Worm (Caenorhabditis elegans) whole organism, L1 larva: ENCODE results near the gene sulp-8.

ENCODE experiments used
- C04F5.9 ChIP-seq: sonication (generic microtip); optimal IDR thresholded peaks from 2 replicates; lab custom pipeline; 2016; ENCODE audit warnings: missing genetic modification characterization, missing compliant biosample characterization
- F16B12.6 ChIP-seq: fragments of 150-350 bp; optimal IDR thresholded peaks from 2 replicates; lab custom pipeline; 2014; ENCODE audit warnings: missing biosample characterization, missing genetic modification characterization
- aha-1 ChIP-seq: fragments of 150-350 bp; optimal IDR thresholded peaks from 2 replicates; lab custom pipeline; 2014; ENCODE audit warnings: missing biosample characterization, missing genetic modification characterization
- ceh-8 ChIP-seq: fragments of 200-800 bp; sonication (Bioruptor generic); optimal IDR thresholded peaks from 2 replicates; lab custom pipeline; 2018; ENCODE audit warnings: mild to moderate bottlenecking, missing genetic modification characterization, moderate library complexity, missing compliant biosample characterization
- ceh-90 ChIP-seq: sonication (generic microtip); optimal IDR thresholded peaks from 2 replicates; lab custom pipeline; 2016; ENCODE audit warnings: missing genetic modification characterization, missing compliant biosample characterization
- ces-1 ChIP-seq: fragments of 150-350 bp; optimal IDR thresholded peaks from 2 replicates; lab custom pipeline; 2014; ENCODE audit warnings: missing biosample characterization, missing genetic modification reagents, missing genetic modification characterization
- dpl-1 ChIP-seq, 3 experiments: fragments of 150-350 bp in 2 of 3; sonication (generic microtip) in 1 of 3; optimal IDR thresholded peaks; 2 replicates each; lab custom pipeline; 2014 to 2017; ENCODE audit warnings: missing biosample characterization in 3 of 3, missing genetic modification characterization in 3 of 3, missing genetic modification reagents in 3 of 3
- dsc-1 ChIP-seq: sonication (generic microtip); optimal IDR thresholded peaks from 2 replicates; lab custom pipeline; 2016; ENCODE audit warnings: mild to moderate bottlenecking, missing genetic modification characterization, missing compliant biosample characterization
- egl-27 ChIP-seq, 2 experiments: fragments of 150-350 bp in 1 of 2; sonication (generic microtip); optimal IDR thresholded peaks; 3 replicates each; lab custom pipeline; 2017 to 2018; ENCODE audit warnings: missing biosample characterization in 2 of 2, missing genetic modification characterization in 2 of 2, missing genetic modification reagents in 2 of 2
- elt-2 ChIP-seq: sonication (generic microtip); optimal IDR thresholded peaks from 2 replicates; lab custom pipeline; 2016; ENCODE audit warnings: missing genetic modification characterization, mild to moderate bottlenecking, inconsistent platforms, missing compliant biosample characterization, missing genetic modification reagents
- elt-3 ChIP-seq, 6 experiments: fragments of 150-350 bp in 1 of 6; sonication (generic microtip); optimal IDR thresholded peaks; 2 replicates each; lab custom pipeline; 2017 to 2018; ENCODE audit warnings: missing biosample characterization in 6 of 6, missing genetic modification characterization in 6 of 6, inconsistent platforms in 1 of 6
- ets-5 ChIP-seq: fragments of 200-800 bp; sonication (Bioruptor generic); IDR thresholded peaks from 2 replicates; pipeline ENCODE4 v1.3.6; 2022; ENCODE audit warnings: missing genetic modification characterization, missing compliant biosample characterization
- fkh-8 ChIP-seq: sonication (generic microtip); optimal IDR thresholded peaks from 2 replicates; lab custom pipeline; 2016; ENCODE audit warnings: mild to moderate bottlenecking, missing genetic modification characterization, missing compliant biosample characterization
- hlh-17 ChIP-seq: fragments of 200-800 bp; sonication (Bioruptor generic); optimal IDR thresholded peaks from 2 replicates; lab custom pipeline; 2018; ENCODE audit warnings: missing genetic modification characterization, mild to moderate bottlenecking, missing compliant biosample characterization, moderate library complexity, borderline replicate concordance
- hpl-2 ChIP-seq: fragments of 150-350 bp; optimal IDR thresholded peaks from 2 replicates; lab custom pipeline; 2014; ENCODE audit warnings: missing biosample characterization, missing genetic modification reagents, missing genetic modification characterization
- irx-1 ChIP-seq: sonication (generic microtip); optimal IDR thresholded peaks from 2 replicates; lab custom pipeline; 2016; ENCODE audit warnings: missing genetic modification characterization, missing compliant biosample characterization
- lin-35 ChIP-seq, 2 experiments: fragments of 150-350 bp; optimal IDR thresholded peaks; 2 replicates each; lab custom pipeline; 2014; ENCODE audit warnings: missing biosample characterization in 2 of 2, missing genetic modification characterization in 2 of 2, missing genetic modification reagents in 2 of 2
- lir-3 ChIP-seq: sonication (generic microtip); optimal IDR thresholded peaks from 2 replicates; lab custom pipeline; 2016; ENCODE audit warnings: mild to moderate bottlenecking, missing genetic modification characterization, moderate library complexity, missing compliant biosample characterization; ENCODE audit not compliant: poor library complexity
- mab-9 ChIP-seq: fragments of 200-800 bp; sonication (Bioruptor generic); IDR thresholded peaks from 2 replicates; pipeline ENCODE4 v1.3.6; 2022; ENCODE audit warnings: missing genetic modification reagents, missing genetic modification characterization, missing compliant biosample characterization
- nhr-11 ChIP-seq: fragments of 150-350 bp; optimal IDR thresholded peaks from 2 replicates; lab custom pipeline; 2014; ENCODE audit warnings: missing biosample characterization, missing genetic modification characterization
- nhr-28 ChIP-seq: fragments of 150-350 bp; optimal IDR thresholded peaks from 2 replicates; lab custom pipeline; 2014; ENCODE audit warnings: missing biosample characterization, missing genetic modification characterization
- nhr-47 ChIP-seq: sonication (generic microtip); optimal IDR thresholded peaks from 2 replicates; lab custom pipeline; 2016; ENCODE audit warnings: mild to moderate bottlenecking, missing genetic modification characterization, moderate library complexity, missing compliant biosample characterization
- nhr-85 ChIP-seq: sonication (generic microtip); peaks from one replicate; lab custom pipeline; 2016; ENCODE audit warnings: missing genetic modification characterization, inconsistent platforms, missing compliant biosample characterization
- pax-3 ChIP-seq: fragments of 200-800 bp; sonication (Bioruptor generic); optimal IDR thresholded peaks from 2 replicates; lab custom pipeline; 2018; ENCODE audit warnings: mild to moderate bottlenecking, missing genetic modification characterization, moderate library complexity, missing compliant biosample characterization
- pqm-1 ChIP-seq: sonication (generic microtip); optimal IDR thresholded peaks from 3 replicates; lab custom pipeline; 2017; ENCODE audit warnings: missing biosample characterization, missing genetic modification characterization
- rnt-1 ChIP-seq: sonication (generic microtip); optimal IDR thresholded peaks from 2 replicates; lab custom pipeline; 2016; ENCODE audit warnings: mild to moderate bottlenecking, missing genetic modification characterization, moderate library complexity, missing compliant biosample characterization
- skn-1 ChIP-seq: fragments of 150-350 bp; optimal IDR thresholded peaks from 2 replicates; lab custom pipeline; 2014; ENCODE audit warnings: missing biosample characterization, missing genetic modification characterization
- sptf-1 ChIP-seq: fragments of 150-350 bp; optimal IDR thresholded peaks from 2 replicates; lab custom pipeline; 2014; ENCODE audit warnings: missing biosample characterization, missing genetic modification characterization
- unc-98 ChIP-seq: fragments of 200-800 bp; sonication (Bioruptor generic); IDR thresholded peaks from 2 replicates; pipeline ENCODE4 v1.3.6; 2022; ENCODE audit warnings: missing genetic modification characterization, missing compliant biosample characterization
- xbp-1 ChIP-seq: sonication (generic microtip); optimal IDR thresholded peaks from 2 replicates; lab custom pipeline; 2016; ENCODE audit warnings: missing genetic modification characterization, missing compliant biosample characterization
- zag-1 ChIP-seq: fragments of 150-350 bp; optimal IDR thresholded peaks from 2 replicates; lab custom pipeline; 2014; ENCODE audit warnings: missing biosample characterization, missing genetic modification characterization
- ztf-11 ChIP-seq, 2 experiments: sonication (generic microtip); optimal IDR thresholded peaks; 2 replicates each; lab custom pipeline; 2016 to 2017; ENCODE audit warnings: missing genetic modification characterization in 2 of 2, missing biosample characterization in 1 of 2, missing compliant biosample characterization in 1 of 2
- ztf-4 ChIP-seq: fragments of 150-350 bp; optimal IDR thresholded peaks from 2 replicates; lab custom pipeline; 2014; ENCODE audit warnings: missing biosample characterization, missing genetic modification characterization

The sulp-8 gene

DNA sequence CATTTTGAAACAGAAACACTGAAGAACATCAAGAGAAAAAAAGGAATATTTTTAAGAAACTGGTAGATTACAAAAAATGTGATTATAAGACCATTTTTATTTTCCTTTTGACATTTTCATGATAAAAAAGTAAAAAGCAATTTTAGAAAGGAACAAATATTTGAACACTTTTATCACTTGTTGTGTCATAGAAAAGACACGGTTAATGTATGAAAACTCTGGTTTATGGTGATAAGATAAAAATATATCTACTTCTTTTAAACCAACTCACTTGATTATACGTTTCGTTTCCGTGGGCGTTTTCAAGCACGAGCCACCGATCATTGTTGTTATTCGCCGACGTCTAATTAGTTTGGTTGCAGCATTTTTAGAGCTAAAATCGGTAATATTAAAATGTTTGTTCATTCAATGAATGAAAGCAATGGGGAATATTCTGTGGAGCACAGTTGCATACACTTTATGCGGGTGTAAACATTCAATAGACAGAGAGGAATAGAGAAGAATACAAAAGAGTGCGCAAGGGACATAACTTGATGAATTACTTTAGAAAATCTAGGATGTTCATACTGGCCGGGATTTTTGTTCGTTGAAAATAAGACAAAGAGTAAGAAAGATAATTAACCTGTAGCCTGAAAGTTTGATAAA, at the start of gene sulp-8:
sulp-8 (minus strand) TSS at position 469 of the 645 bp plus-strand sequence.
- peak; percentile 33 for TF ChIP-seq elt-2 (tag; lab: Kevin White, UChicago)
- no peak for TF ChIP-seq fkh-8 (tag; lab: Kevin White, UChicago)
- TF ChIP-seq dpl-1 (GFP tag; optimal IDR thresholded peaks at IDR 0.05; lab: Kevin White, UChicago): peak in 1 of 3 experiments; percentile 12
- TF ChIP-seq lin-35 (GFP tag; optimal IDR thresholded peaks at IDR 0.05; lab: Kevin White, UChicago): peak in 1 of 2 experiments; percentile 13

DNA sequence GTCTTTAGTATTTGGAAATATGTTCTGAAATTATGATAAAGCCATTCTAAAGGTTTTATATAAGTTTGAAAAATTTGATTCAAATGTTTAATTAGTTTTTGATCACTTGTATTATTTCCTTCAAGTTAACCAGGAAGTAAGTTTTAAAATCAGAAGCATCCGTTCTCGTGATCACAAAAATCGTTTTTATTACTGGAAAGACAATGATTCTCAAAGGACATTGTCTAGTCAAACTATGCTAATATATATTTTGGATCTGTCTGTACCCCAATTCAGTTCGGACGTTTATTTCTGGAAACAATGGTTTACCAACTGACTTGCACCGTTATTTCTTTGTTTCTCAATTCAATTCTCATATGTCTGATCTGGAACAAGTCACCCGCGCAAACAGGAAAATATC, 42.9 kb upstream of the sulp-8 start, which contains the start of gene str-188:
str-188 (plus strand) TSS at position 301 of the 400 bp plus-strand sequence.
- no peak for TF ChIP-seq unc-98 (GFP tag; lab: Robert Waterston, UW)

DNA sequence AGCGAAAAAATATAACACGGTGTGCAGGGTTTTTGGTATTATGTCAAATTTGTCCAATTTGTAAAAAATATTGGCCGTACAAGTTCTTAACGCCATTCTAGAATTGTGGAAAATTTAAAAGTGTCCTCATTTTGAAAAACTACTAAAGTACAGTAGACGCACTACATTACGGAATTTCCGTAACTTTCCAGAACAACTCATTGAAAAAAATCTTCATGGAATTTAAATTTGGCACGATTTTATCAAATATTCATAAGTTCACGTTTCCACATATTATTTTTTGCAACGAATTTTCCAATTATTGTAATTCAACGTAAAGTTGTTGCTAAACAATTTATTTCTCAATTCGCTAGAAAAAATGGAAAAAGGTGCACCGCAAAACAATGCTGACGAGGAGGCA, 41.4 kb upstream of the sulp-8 start, which contains the start of gene F40F9.3:
F40F9.3 (plus strand) TSS at position 301 of the 400 bp plus-strand sequence.
- TF ChIP-seq irx-1 (tag; lab: Kevin White, UChicago) (no peak), ceh-8 (no peak), rnt-1 (no peak), nhr-11 (no peak), elt-2 (tag; lab: Kevin White, UChicago) (no peak), ztf-4 (tag; lab: Kevin White, UChicago) (no peak), sptf-1 (tag; lab: Kevin White, UChicago) (no peak), ztf-11 (tag; optimal IDR thresholded peaks at IDR 0.05; lab: Kevin White, UChicago) (no peak), xbp-1 (tag; lab: Kevin White, UChicago) (no peak), egl-27 (tag; optimal IDR thresholded peaks at IDR 0.05; lab: Kevin White, UChicago) (no peak), aha-1 (tag; lab: Kevin White, UChicago) (no peak), ets-5 (GFP tag; lab: Robert Waterston, UW) (no peak)
- TF ChIP-seq, all 84 proteins: peak for 0

DNA sequence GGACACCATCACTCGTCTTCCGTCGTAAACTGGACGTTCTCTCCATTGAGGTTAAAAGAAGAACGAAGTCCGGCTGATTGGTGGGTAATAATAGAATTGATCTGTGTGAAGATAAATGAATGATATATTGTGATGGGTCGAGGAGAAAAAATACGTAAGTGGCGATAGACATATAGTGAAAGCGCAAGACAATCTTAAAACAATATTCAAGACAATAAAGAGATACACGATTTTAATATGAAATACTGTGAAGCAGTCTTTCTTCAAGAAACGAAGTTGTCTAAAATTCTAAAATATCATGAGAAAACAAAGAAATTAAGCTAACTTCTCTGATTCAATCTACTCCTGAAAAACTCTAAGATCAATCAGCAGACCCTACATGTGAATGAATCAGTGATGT, 40.1 kb upstream of the sulp-8 start, which contains the start of gene F40F9.10:
F40F9.10 (minus strand) TSS at position 101 of the 400 bp plus-strand sequence.
- no peak for TF ChIP-seq nhr-28 (tag; lab: Kevin White, UChicago)
- TF ChIP-seq C04F5.9: no peak
- no peak for TF ChIP-seq hpl-2 (GFP tag; lab: Kevin White, UChicago)
- TF ChIP-seq nhr-11: no peak
- no peak for TF ChIP-seq ceh-90 (tag; lab: Kevin White, UChicago)
- no peak for TF ChIP-seq elt-2 (tag; lab: Kevin White, UChicago)
- TF ChIP-seq lir-3 (tag; lab: Kevin White, UChicago): no peak
- TF ChIP-seq F16B12.6 (tag; lab: Kevin White, UChicago): no peak
- TF ChIP-seq skn-1 (tag; lab: Kevin White, UChicago): no peak
- no peak for TF ChIP-seq nhr-85 (tag; lab: Kevin White, UChicago)
- TF ChIP-seq pqm-1 (tag; lab: Kevin White, UChicago): no peak
- TF ChIP-seq zag-1 (tag; lab: Kevin White, UChicago): no peak
- no peak for TF ChIP-seq nhr-47
- TF ChIP-seq hlh-17 (GFP tag; lab: Kevin White, UChicago): no peak
- TF ChIP-seq pax-3 (tag; lab: Kevin White, UChicago): no peak
- no peak for TF ChIP-seq elt-3 (tag; optimal IDR thresholded peaks at IDR 0.05; lab: Kevin White, UChicago)
- TF ChIP-seq dsc-1 (tag; lab: Kevin White, UChicago): no peak
- no peak for TF ChIP-seq ces-1 (GFP tag; lab: Kevin White, UChicago)
- no peak for TF ChIP-seq mab-9 (GFP tag; lab: Robert Waterston, UW)
